Worm (Caenorhabditis elegans) whole organism, late embryonic: ENCODE data around the gene best-19.

ENCODE experiments used
- K09A11.1 ChIP-seq: sonication (generic microtip); optimal IDR thresholded peaks from 2 replicates; lab custom pipeline; 2017; ENCODE audit warnings: antibody characterized with exemption, mild to moderate bottlenecking, missing genetic modification characterization, missing compliant biosample characterization; ENCODE audit not compliant: insufficient read depth
- ahr-1 ChIP-seq: sonication (generic microtip); optimal IDR thresholded peaks from 2 replicates; lab custom pipeline; 2016; ENCODE audit warnings: missing genetic modification characterization, missing compliant biosample characterization
- ceh-18 ChIP-seq: sonication (generic microtip); optimal IDR thresholded peaks from 2 replicates; lab custom pipeline; 2016; ENCODE audit warnings: missing genetic modification characterization, missing compliant biosample characterization
- fkh-10 ChIP-seq: fragments of 150-350 bp; optimal IDR thresholded peaks from 2 replicates; lab custom pipeline; 2014; ENCODE audit warnings: missing biosample characterization, missing genetic modification reagents, missing genetic modification characterization
- hlh-13 ChIP-seq: fragments of 200-800 bp; sonication (Bioruptor generic); optimal IDR thresholded peaks from 2 replicates; lab custom pipeline; 2018; ENCODE audit warnings: mild to moderate bottlenecking, missing genetic modification characterization, missing compliant biosample characterization
- hlh-30 ChIP-seq: sonication (generic microtip); optimal IDR thresholded peaks from 2 replicates; lab custom pipeline; 2017; ENCODE audit warnings: antibody characterized with exemption, missing genetic modification characterization, missing compliant biosample characterization; ENCODE audit not compliant: insufficient read depth
- nhr-232 ChIP-seq: sonication (generic microtip); optimal IDR thresholded peaks from 2 replicates; lab custom pipeline; 2016; ENCODE audit warnings: missing genetic modification characterization, missing compliant biosample characterization
- pqm-1 ChIP-seq: sonication (generic microtip); optimal IDR thresholded peaks from 2 replicates; lab custom pipeline; 2016; ENCODE audit warnings: missing genetic modification characterization, missing compliant biosample characterization
- ref-2 ChIP-seq: sonication (generic microtip); optimal IDR thresholded peaks from 2 replicates; lab custom pipeline; 2016; ENCODE audit warnings: missing genetic modification characterization, missing compliant biosample characterization
- rnt-1 ChIP-seq: sonication (generic microtip); optimal IDR thresholded peaks from 2 replicates; lab custom pipeline; 2016; ENCODE audit warnings: missing genetic modification characterization, missing compliant biosample characterization
- unc-55 ChIP-seq: sonication (generic microtip); optimal IDR thresholded peaks from 2 replicates; lab custom pipeline; 2017; ENCODE audit warnings: missing biosample characterization, missing genetic modification reagents, missing genetic modification characterization
- unc-86 ChIP-seq: sonication (generic microtip); optimal IDR thresholded peaks from 2 replicates; lab custom pipeline; 2016; ENCODE audit warnings: missing genetic modification characterization, missing compliant biosample characterization

DNA sequence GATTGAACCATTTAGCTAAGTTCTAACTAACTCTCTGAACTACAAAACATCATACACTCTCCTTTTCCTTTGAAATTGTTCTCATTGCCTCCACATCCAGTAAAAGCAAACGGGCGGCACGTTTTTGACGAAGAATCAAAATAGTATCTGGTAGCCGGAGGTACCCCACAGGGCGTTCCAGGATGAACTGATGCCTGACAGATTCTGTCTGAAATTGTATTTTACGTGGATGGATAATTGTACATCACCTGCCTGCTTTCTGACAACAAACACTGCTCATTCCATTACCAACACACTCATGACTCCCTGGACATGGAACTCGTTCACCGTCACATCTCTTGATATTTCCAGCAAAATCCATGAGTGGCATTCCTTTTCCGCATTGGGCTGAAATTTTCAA lies 6.9 kb downstream of the best-19 start:
- TF ChIP-seq unc-55 (GFP tag; lab: Kevin White, UChicago) = no peak
- TF ChIP-seq pqm-1 (tag; lab: Kevin White, UChicago) = no peak
- TF ChIP-seq hlh-13 = no peak
- no peak for TF ChIP-seq ahr-1 (tag; lab: Kevin White, UChicago)
- TF ChIP-seq unc-86 (tag; lab: Kevin White, UChicago) = no peak
- TF ChIP-seq ceh-18 = no peak
- TF ChIP-seq nhr-232 (tag; lab: Kevin White, UChicago) = no peak
- no peak for TF ChIP-seq K09A11.1 (tag; lab: Kevin White, UChicago)
- TF ChIP-seq fkh-10 (GFP tag; lab: Kevin White, UChicago) = no peak
- no peak for TF ChIP-seq hlh-30 (tag; lab: Kevin White, UChicago)
- TF ChIP-seq ref-2 (tag; lab: Kevin White, UChicago) = no peak
- TF ChIP-seq rnt-1 (tag; lab: Kevin White, UChicago) = no peak
